Worm (Caenorhabditis elegans) whole organism, young adult: ENCODE results near the gene ZK899.2.

Source experiments
- B0035.1 ChIP-seq: sonication (generic microtip); optimal IDR thresholded peaks from 2 replicates; lab custom pipeline; 2016; ENCODE audit warnings: missing genetic modification characterization, mild to moderate bottlenecking, missing compliant biosample characterization, missing genotype, missing genetic modification reagents
- B0261.1 ChIP-seq: sonication (generic microtip); optimal IDR thresholded peaks from 2 replicates; lab custom pipeline; 2016; ENCODE audit warnings: mild to moderate bottlenecking, missing genetic modification characterization, moderate library complexity, missing compliant biosample characterization
- F10E7.11 ChIP-seq: sonication (generic microtip); optimal IDR thresholded peaks from 2 replicates; lab custom pipeline; 2017; ENCODE audit warnings: mild to moderate bottlenecking, missing genetic modification characterization, moderate library complexity, missing compliant biosample characterization
- F23B12.7 ChIP-seq: sonication (generic microtip); optimal IDR thresholded peaks from 2 replicates; lab custom pipeline; 2017; ENCODE audit warnings: missing genetic modification characterization, mild to moderate bottlenecking, missing compliant biosample characterization, antibody characterized with exemption, moderate library complexity; ENCODE audit not compliant: insufficient read depth
- F57C9.4 ChIP-seq: sonication (generic microtip); optimal IDR thresholded peaks from 2 replicates; lab custom pipeline; 2017; ENCODE audit warnings: mild to moderate bottlenecking, missing genetic modification characterization, missing compliant biosample characterization
- T26A5.8 ChIP-seq: sonication (generic microtip); optimal IDR thresholded peaks from 2 replicates; lab custom pipeline; 2016; ENCODE audit warnings: missing genetic modification characterization, missing compliant biosample characterization
- Y67H2A.10 ChIP-seq: fragments of 200-800 bp; sonication (Bioruptor generic); conservative IDR thresholded peaks from 2 replicates; pipeline ENCODE4 v1.3.6; 2022; ENCODE audit warnings: missing genetic modification reagents, missing genetic modification characterization, missing compliant biosample characterization
- akir-1 ChIP-seq: fragments of 200-800 bp; sonication (Bioruptor generic); optimal IDR thresholded peaks from 2 replicates; lab custom pipeline; 2018; ENCODE audit warnings: mild to moderate bottlenecking, missing genetic modification characterization, moderate library complexity, missing compliant biosample characterization
- aptf-2 ChIP-seq: fragments of 200-800 bp; sonication (Bioruptor generic); conservative IDR thresholded peaks from 2 replicates; pipeline ENCODE4 v1.3.6; 2022; ENCODE audit warnings: missing genetic modification reagents, missing genetic modification characterization, missing compliant biosample characterization
- bed-1 ChIP-seq: fragments of 200-800 bp; sonication (Bioruptor generic); IDR thresholded peaks from 2 replicates; pipeline ENCODE4 v1.3.6; 2022; ENCODE audit warnings: missing genetic modification reagents, missing genetic modification characterization, missing compliant biosample characterization
- ceh-79 ChIP-seq: sonication (generic microtip); optimal IDR thresholded peaks from 2 replicates; lab custom pipeline; 2017; ENCODE audit warnings: mild to moderate bottlenecking, missing genetic modification characterization, missing compliant biosample characterization
- die-1 ChIP-seq: sonication (generic microtip); optimal IDR thresholded peaks from 2 replicates; lab custom pipeline; 2016; ENCODE audit warnings: missing genotype, mild to moderate bottlenecking, missing genetic modification characterization, missing compliant biosample characterization
- efl-1 ChIP-seq: fragments of 150-350 bp; optimal IDR thresholded peaks from 2 replicates; lab custom pipeline; 2014; ENCODE audit warnings: missing biosample characterization, missing genetic modification reagents, missing genetic modification characterization
- egl-18 ChIP-seq: fragments of 200-800 bp; sonication (Bioruptor generic); IDR thresholded peaks from 2 replicates; pipeline ENCODE4 v1.3.6; 2022; ENCODE audit warnings: missing genetic modification reagents, missing genetic modification characterization, missing compliant biosample characterization
- egl-44 ChIP-seq: fragments of 200-800 bp; sonication (Bioruptor generic); IDR thresholded peaks from 2 replicates; pipeline ENCODE4 v1.3.6; 2022; ENCODE audit warnings: missing genetic modification reagents, missing genetic modification characterization, missing compliant biosample characterization
- hmg-20 ChIP-seq: fragments of 200-800 bp; sonication (Bioruptor generic); IDR thresholded peaks from 2 replicates; pipeline ENCODE4 v1.3.6; 2022; ENCODE audit warnings: missing genetic modification reagents, missing genetic modification characterization, missing compliant biosample characterization
- hrde-1 ChIP-seq: sonication (generic microtip); optimal IDR thresholded peaks from 2 replicates; lab custom pipeline; 2016; ENCODE audit warnings: missing genetic modification characterization, mild to moderate bottlenecking, missing compliant biosample characterization, moderate library complexity, missing genotype, missing genetic modification reagents, borderline replicate concordance
- hsf-1 ChIP-seq: fragments of 200-800 bp; sonication (Bioruptor generic); IDR thresholded peaks from 2 replicates; pipeline ENCODE4 v1.3.6; 2022; ENCODE audit warnings: missing genetic modification reagents, missing genetic modification characterization, missing compliant biosample characterization
- lag-1 ChIP-seq: fragments of 200-800 bp; sonication (Bioruptor generic); IDR thresholded peaks from 2 replicates; pipeline ENCODE4 v1.3.6; 2022; ENCODE audit warnings: missing genetic modification reagents, missing genetic modification characterization, missing compliant biosample characterization
- let-607 ChIP-seq, 2 experiments: fragments of 200-800 bp in 1 of 2; sonication (Bioruptor generic) in 1 of 2; sonication (generic microtip) in 1 of 2; optimal IDR thresholded peaks; 2 replicates each; lab custom pipeline; 2016 to 2018; ENCODE audit warnings: mild to moderate bottlenecking in 2 of 2, missing compliant biosample characterization in 2 of 2, missing genetic modification characterization in 2 of 2, moderate library complexity in 2 of 2, missing genotype in 1 of 2
- lin-35 ChIP-seq, 3 experiments: fragments of 150-350 bp in 2 of 3; sonication (generic microtip) in 1 of 3; optimal IDR thresholded peaks; 2 replicates each; lab custom pipeline; 2014 to 2018; ENCODE audit warnings: missing biosample characterization in 3 of 3, missing genetic modification characterization in 3 of 3, missing genetic modification reagents in 3 of 3
- lin-54 ChIP-seq: fragments of 200-800 bp; sonication (Bioruptor generic); optimal IDR thresholded peaks from 2 replicates; lab custom pipeline; 2018; ENCODE audit warnings: mild to moderate bottlenecking, missing genetic modification characterization, missing compliant biosample characterization
- lir-1 ChIP-seq: fragments of 200-800 bp; sonication (Bioruptor generic); conservative IDR thresholded peaks from 2 replicates; pipeline ENCODE4 v1.3.6; 2022; ENCODE audit warnings: missing genetic modification reagents, missing genetic modification characterization, missing compliant biosample characterization
- madf-8 ChIP-seq: fragments of 200-800 bp; sonication (Bioruptor generic); conservative IDR thresholded peaks from 2 replicates; pipeline ENCODE4 v1.3.6; 2022; ENCODE audit warnings: missing genetic modification reagents, missing genetic modification characterization, missing compliant biosample characterization
- mcd-1 ChIP-seq: fragments of 200-800 bp; sonication (Bioruptor generic); IDR thresholded peaks from 2 replicates; pipeline ENCODE4 v1.3.6; 2022; ENCODE audit warnings: missing genetic modification reagents, missing genetic modification characterization, missing compliant biosample characterization
- nhr-179 ChIP-seq: sonication (generic microtip); optimal IDR thresholded peaks from 2 replicates; lab custom pipeline; 2016; ENCODE audit warnings: mild to moderate bottlenecking, missing genetic modification characterization, missing compliant biosample characterization
- pbrm-1 ChIP-seq: fragments of 200-800 bp; sonication (Bioruptor generic); IDR thresholded peaks from 2 replicates; pipeline ENCODE4 v1.3.6; 2022; ENCODE audit warnings: missing genetic modification reagents, missing genetic modification characterization, missing compliant biosample characterization
- pha-4 ChIP-seq: fragments of 150-350 bp; sonication (generic microtip); optimal IDR thresholded peaks from 2 replicates; lab custom pipeline; 2014; ENCODE audit warnings: missing biosample characterization, missing genetic modification reagents, missing genetic modification characterization
- rcor-1 ChIP-seq: fragments of 200-800 bp; sonication (Bioruptor generic); IDR thresholded peaks from 2 replicates; pipeline ENCODE4 v1.3.6; 2022; ENCODE audit warnings: missing genetic modification reagents, missing genetic modification characterization, missing compliant biosample characterization
- rec-8 ChIP-seq, 2 experiments: sonication (generic microtip); optimal IDR thresholded peaks; 2 replicates each; lab custom pipeline; 2016; ENCODE audit warnings: mild to moderate bottlenecking in 2 of 2, missing genetic modification characterization in 2 of 2, missing genetic modification reagents in 2 of 2, missing genotype in 2 of 2, missing biosample characterization in 1 of 2, missing compliant biosample characterization in 1 of 2, moderate library complexity in 1 of 2
- somi-1 ChIP-seq: fragments of 200-800 bp; sonication (Bioruptor generic); optimal IDR thresholded peaks from 2 replicates; lab custom pipeline; 2018; ENCODE audit warnings: mild to moderate bottlenecking, missing genetic modification characterization, missing compliant biosample characterization
- sptf-2 ChIP-seq: fragments of 200-800 bp; sonication (Bioruptor generic); optimal IDR thresholded peaks from 2 replicates; lab custom pipeline; 2018; ENCODE audit warnings: mild to moderate bottlenecking, missing genetic modification characterization, missing compliant biosample characterization
- tlf-1 ChIP-seq: fragments of 200-800 bp; sonication (Bioruptor generic); optimal IDR thresholded peaks from 2 replicates; lab custom pipeline; 2018; ENCODE audit warnings: mild to moderate bottlenecking, missing genetic modification characterization, missing compliant biosample characterization
- unc-62 ChIP-seq: fragments of 150-350 bp; optimal IDR thresholded peaks from 2 replicates; lab custom pipeline; 2014; ENCODE audit warnings: missing biosample characterization, missing genetic modification reagents, missing genetic modification characterization
- zim-3 ChIP-seq: sonication (generic microtip); optimal IDR thresholded peaks from 2 replicates; lab custom pipeline; 2017; ENCODE audit warnings: mild to moderate bottlenecking, missing genetic modification characterization, moderate library complexity, missing compliant biosample characterization
- ztf-18 ChIP-seq: sonication (generic microtip); optimal IDR thresholded peaks from 2 replicates; lab custom pipeline; 2016; ENCODE audit warnings: missing genotype, mild to moderate bottlenecking, missing genetic modification characterization, missing compliant biosample characterization
- ztf-22 ChIP-seq: fragments of 200-800 bp; sonication (Bioruptor generic); optimal IDR thresholded peaks from 2 replicates; lab custom pipeline; 2018; ENCODE audit warnings: mild to moderate bottlenecking, missing genetic modification characterization, moderate library complexity, missing compliant biosample characterization

Gene ZK899.2

ce11 chrX:9451944-9452453, at the start of gene ZK899.2:
Gene ZK899.2, minus strand, starts transcription at chrX:9451994.
- TF ChIP-seq unc-62 (GFP tag; lab: Kevin White, UChicago) (no peak), lag-1 (GFP tag; lab: Robert Waterston, UW) (no peak), lir-1 (no peak), B0261.1 (tag; lab: Kevin White, UChicago) (no peak), tlf-1 (GFP tag; lab: Kevin White, UChicago) (no peak), egl-44 (GFP tag; lab: Robert Waterston, UW) (no peak), pha-4 (tag; lab: Kevin White, UChicago) (no peak), lin-35 (GFP tag; optimal IDR thresholded peaks at IDR 0.05; lab: Kevin White, UChicago) (no peak), hmg-20 (no peak), mcd-1 (no peak), somi-1 (GFP tag; lab: Kevin White, UChicago) (no peak), ztf-22 (GFP tag; lab: Kevin White, UChicago) (no peak), T26A5.8 (tag; lab: Kevin White, UChicago) (no peak), lin-54 (no peak), F57C9.4 (no peak), B0035.1 (tag; lab: Kevin White, UChicago) (no peak), pbrm-1 (GFP tag; lab: Robert Waterston, UW) (no peak), akir-1 (GFP tag; lab: Kevin White, UChicago) (no peak), ztf-18 (tag; lab: Kevin White, UChicago) (no peak), rcor-1 (GFP tag; lab: Robert Waterston, UW) (no peak)

ce11 chrX:9499355-9499754, 47.6 kb upstream of the ZK899.2 start:
- no peak for TF ChIP-seq hrde-1 (tag; lab: Kevin White, UChicago)
- no peak for TF ChIP-seq F23B12.7 (tag; lab: Kevin White, UChicago)
- no peak for TF ChIP-seq hsf-1
- no peak for TF ChIP-seq F10E7.11 (tag; lab: Kevin White, UChicago)

ce11 chrX:9494661-9495060, 42.9 kb upstream of the ZK899.2 start:
- no peak for TF ChIP-seq rec-8 (tag; optimal IDR thresholded peaks at IDR 0.05; lab: Kevin White, UChicago)
- TF ChIP-seq madf-8 (GFP tag; lab: Robert Waterston, UW), result no peak
- no peak for TF ChIP-seq ceh-79 (tag; lab: Kevin White, UChicago)
- TF ChIP-seq nhr-179 (tag; lab: Kevin White, UChicago), result no peak
- TF ChIP-seq somi-1 (GFP tag; lab: Kevin White, UChicago), result no peak
- no peak for TF ChIP-seq zim-3 (tag; lab: Kevin White, UChicago)
- no peak for TF ChIP-seq efl-1
- no peak for TF ChIP-seq let-607 (tag; optimal IDR thresholded peaks at IDR 0.05; lab: Kevin White, UChicago)
- TF ChIP-seq aptf-2 (GFP tag; lab: Robert Waterston, UW), result no peak
- TF ChIP-seq die-1 (tag; lab: Kevin White, UChicago), result no peak
- no peak for TF ChIP-seq bed-1
- no peak for TF ChIP-seq egl-18 (GFP tag; lab: Robert Waterston, UW)
- TF ChIP-seq sptf-2 (GFP tag; lab: Kevin White, UChicago), result no peak
- TF ChIP-seq mcd-1, result no peak
- TF ChIP-seq tlf-1 (GFP tag; lab: Kevin White, UChicago), result no peak
- no peak for TF ChIP-seq Y67H2A.10 (GFP tag; lab: Robert Waterston, UW)
